Fruit fly (Drosophila melanogaster) whole organism, embryonic: ENCODE measurements around the gene Mrp5.

Source experiments
- Atf-2 ChIP-seq: fragments of 200-800 bp; sonication (Bioruptor generic); optimal IDR thresholded peaks from 2 replicates; lab custom pipeline; 2016; ENCODE audit warnings: missing biosample characterization, missing genetic modification characterization
- Atf6 ChIP-seq: fragments of 200-800 bp; sonication (Bioruptor generic); IDR thresholded peaks from 2 replicates; pipeline ENCODE4 v1.3.6; 2022; ENCODE audit warnings: missing biosample characterization, missing genetic modification characterization
- CG13894 ChIP-seq: fragments of 200-800 bp; sonication (Bioruptor generic); optimal IDR thresholded peaks from 3 replicates; lab custom pipeline; 2018; ENCODE audit warnings: missing biosample characterization, mild to moderate bottlenecking, missing genetic modification characterization, moderate library complexity
- CG14050 ChIP-seq: fragments of 200-800 bp; sonication (Bioruptor generic); IDR thresholded peaks from 3 replicates; pipeline ENCODE4 v1.3.6; 2022; ENCODE audit warnings: missing biosample characterization, missing genetic modification characterization
- CG15269 ChIP-seq: fragments of 200-800 bp; sonication (Bioruptor generic); optimal IDR thresholded peaks from 2 replicates; lab custom pipeline; 2018; ENCODE audit warnings: missing biosample characterization, mild to moderate bottlenecking, missing genetic modification characterization, moderate library complexity
- CG15696 ChIP-seq: fragments of 200-800 bp; sonication (Bioruptor generic); optimal IDR thresholded peaks from 2 replicates; lab custom pipeline; 2019; ENCODE audit warnings: missing biosample characterization, mild to moderate bottlenecking, missing genetic modification characterization, moderate library complexity
- CG2116 ChIP-seq: fragments of 200-800 bp; sonication (Bioruptor generic); optimal IDR thresholded peaks from 3 replicates; lab custom pipeline; 2018; ENCODE audit warnings: missing biosample characterization, mild to moderate bottlenecking, missing genetic modification characterization
- CG2129 ChIP-seq: fragments of 200-800 bp; sonication (Bioruptor generic); IDR thresholded peaks from 2 replicates; pipeline ENCODE4 v1.3.6; 2022; ENCODE audit warnings: missing biosample characterization, missing genetic modification characterization; ENCODE audit not compliant: partially characterized antibody
- CG3281 ChIP-seq: fragments of 200-800 bp; sonication (Bioruptor generic); optimal IDR thresholded peaks from 3 replicates; lab custom pipeline; 2017; ENCODE audit warnings: missing biosample characterization, mild to moderate bottlenecking, missing genetic modification characterization
- CG3726 ChIP-seq: fragments of 200-800 bp; sonication (Bioruptor generic); IDR thresholded peaks from 3 replicates; pipeline ENCODE4, ENCODE4 v1.3.6; 2022; ENCODE audit warnings: missing biosample characterization, missing genetic modification characterization
- CG3847 ChIP-seq: fragments of 200-800 bp; sonication (Bioruptor generic); IDR thresholded peaks from 2 replicates; pipeline ENCODE4 v1.3.6; 2022; ENCODE audit warnings: missing biosample characterization, missing genetic modification characterization
- CG7271 ChIP-seq: fragments of 200-800 bp; sonication (Bioruptor generic); optimal IDR thresholded peaks from 2 replicates; lab custom pipeline; 2018; ENCODE audit warnings: missing biosample characterization, mild to moderate bottlenecking, missing genetic modification characterization, moderate library complexity
- CG8924 ChIP-seq: fragments of 200-800 bp; optimal IDR thresholded peaks from 3 replicates; lab custom pipeline; 2019; ENCODE audit warnings: missing biosample characterization, mild to moderate bottlenecking, missing genetic modification characterization, moderate library complexity
- CG9609 ChIP-seq: fragments of 200-800 bp; sonication (Bioruptor generic); optimal IDR thresholded peaks from 3 replicates; lab custom pipeline; 2016; ENCODE audit warnings: missing biosample characterization, missing genetic modification characterization
- CG9817 ChIP-seq: fragments of 200-800 bp; sonication (Bioruptor generic); optimal IDR thresholded peaks from 2 replicates; lab custom pipeline; 2018; ENCODE audit warnings: missing biosample characterization, mild to moderate bottlenecking, missing genetic modification characterization, moderate library complexity
- D19A ChIP-seq: fragments of 200-800 bp; optimal IDR thresholded peaks from 3 replicates; lab custom pipeline; 2019; ENCODE audit warnings: missing biosample characterization, mild to moderate bottlenecking, missing genetic modification characterization, moderate library complexity
- Deaf1 ChIP-seq: fragments of 200-800 bp; optimal IDR thresholded peaks from 3 replicates; lab custom pipeline; 2019; ENCODE audit warnings: missing biosample characterization, mild to moderate bottlenecking, missing genetic modification characterization, moderate library complexity
- Dek ChIP-seq: fragments of 200-800 bp; sonication (Bioruptor generic); optimal IDR thresholded peaks from 3 replicates; lab custom pipeline; 2019; ENCODE audit warnings: missing biosample characterization, mild to moderate bottlenecking, missing genetic modification characterization, moderate library complexity
- Dip2 ChIP-seq: fragments of 200-800 bp; sonication (Bioruptor generic); IDR thresholded peaks from 2 replicates; pipeline ENCODE4 v1.3.6; 2022; ENCODE audit warnings: missing biosample characterization, missing genetic modification characterization
- E2f1 ChIP-seq: fragments of 200-800 bp; sonication (Bioruptor generic); IDR thresholded peaks from 2 replicates; pipeline ENCODE4 v1.3.6; 2022; ENCODE audit warnings: missing biosample characterization, missing genetic modification characterization
- Fer1 ChIP-seq: fragments of 200-800 bp; sonication (Bioruptor generic); optimal IDR thresholded peaks from 2 replicates; lab custom pipeline; 2017; ENCODE audit warnings: missing biosample characterization, mild to moderate bottlenecking, missing genetic modification characterization
- Gug ChIP-seq: fragments of 200-800 bp; sonication (Bioruptor generic); IDR thresholded peaks from 4 replicates; pipeline ENCODE4 v1.3.6; 2022; ENCODE audit warnings: missing biosample characterization, missing genetic modification characterization
- Hey ChIP-seq: fragments of 200-800 bp; sonication (Bioruptor generic); optimal IDR thresholded peaks from 3 replicates; lab custom pipeline; 2018; ENCODE audit warnings: missing biosample characterization, mild to moderate bottlenecking, missing genetic modification characterization
- Hmr ChIP-seq: fragments of 200-800 bp; sonication (Bioruptor generic); optimal IDR thresholded peaks from 3 replicates; lab custom pipeline; 2017; ENCODE audit warnings: mild to moderate bottlenecking, missing biosample characterization, missing genetic modification reagents, missing genetic modification characterization
- Jarid2 ChIP-seq: fragments of 200-800 bp; sonication (Bioruptor generic); optimal IDR thresholded peaks from 3 replicates; lab custom pipeline; 2017; ENCODE audit warnings: mild to moderate bottlenecking, missing biosample characterization, missing genetic modification reagents, missing genetic modification characterization
- Mrtf ChIP-seq: fragments of 200-800 bp; sonication (Bioruptor generic); IDR thresholded peaks from 3 replicates; pipeline ENCODE4 v1.3.6; 2022; ENCODE audit warnings: missing biosample characterization, missing genetic modification characterization
- NK7.1 ChIP-seq: fragments of 200-800 bp; sonication (Bioruptor generic); optimal IDR thresholded peaks from 3 replicates; lab custom pipeline; 2016; ENCODE audit warnings: missing biosample characterization, missing genetic modification characterization
- TFAM ChIP-seq: fragments of 200-800 bp; sonication (Bioruptor generic); optimal IDR thresholded peaks from 2 replicates; lab custom pipeline; 2017; ENCODE audit warnings: missing biosample characterization, missing genetic modification characterization, inconsistent platforms
- Usf ChIP-seq: fragments of 200-800 bp; sonication (Bioruptor generic); optimal IDR thresholded peaks from 2 replicates; lab custom pipeline; 2017; ENCODE audit warnings: missing genotype, missing biosample characterization, missing genetic modification characterization
- Vsx1 ChIP-seq: fragments of 200-800 bp; sonication (Bioruptor generic); optimal IDR thresholded peaks from 2 replicates; lab custom pipeline; 2017; ENCODE audit warnings: missing biosample characterization, mild to moderate bottlenecking, missing genetic modification characterization, missing genetic modification reagents
- ato ChIP-seq: fragments of 200-800 bp; sonication (Bioruptor generic); IDR thresholded peaks from 2 replicates; pipeline ENCODE4 v1.3.6; 2022; ENCODE audit warnings: missing biosample characterization, missing genetic modification characterization; ENCODE audit not compliant: partially characterized antibody
- chn ChIP-seq: fragments of 200-800 bp; sonication (Bioruptor generic); optimal IDR thresholded peaks from 2 replicates; lab custom pipeline; 2016; ENCODE audit warnings: missing biosample characterization, missing genetic modification characterization
- her ChIP-seq: fragments of 200-800 bp; sonication (Bioruptor generic); optimal IDR thresholded peaks from 2 replicates; lab custom pipeline; 2016; ENCODE audit warnings: missing biosample characterization, missing genetic modification characterization
- inv ChIP-seq: fragments of 200-800 bp; sonication (Bioruptor generic); IDR thresholded peaks from 2 replicates; pipeline ENCODE4 v1.3.6; 2022; ENCODE audit warnings: missing biosample characterization, missing genetic modification characterization; ENCODE audit not compliant: partially characterized antibody
- kah ChIP-seq: fragments of 200-800 bp; sonication (Bioruptor generic); optimal IDR thresholded peaks from 2 replicates; lab custom pipeline; 2018; ENCODE audit warnings: missing biosample characterization, mild to moderate bottlenecking, missing genetic modification characterization
- lilli ChIP-seq: fragments of 200-800 bp; sonication (Bioruptor generic); optimal IDR thresholded peaks from 3 replicates; lab custom pipeline; 2016; ENCODE audit warnings: missing biosample characterization, missing genetic modification characterization
- mirr ChIP-seq: fragments of 200-800 bp; sonication (Bioruptor generic); optimal IDR thresholded peaks from 3 replicates; lab custom pipeline; 2018; ENCODE audit warnings: missing biosample characterization, mild to moderate bottlenecking, missing genetic modification characterization
- nmo ChIP-seq: fragments of 200-800 bp; sonication (Bioruptor generic); optimal IDR thresholded peaks from 2 replicates; lab custom pipeline; 2018; ENCODE audit warnings: missing biosample characterization, mild to moderate bottlenecking, missing genetic modification characterization, moderate library complexity
- peb ChIP-seq: fragments of 200-800 bp; sonication (Bioruptor generic); IDR thresholded peaks from 2 replicates; pipeline ENCODE4 v1.3.6; 2022; ENCODE audit warnings: missing biosample characterization, missing genetic modification characterization
- phol ChIP-seq: fragments of 200-800 bp; sonication (Bioruptor generic); optimal IDR thresholded peaks from 3 replicates; lab custom pipeline; 2018; ENCODE audit warnings: missing biosample characterization, mild to moderate bottlenecking, missing genetic modification characterization, moderate library complexity
- prd ChIP-seq, 3 experiments: fragments of >200 bp in 2 of 3; fragments of 200-800 bp in 1 of 3; sonication (Bioruptor generic) in 1 of 3; optimal IDR thresholded peaks in 2 of 3; IDR thresholded peaks in 1 of 3; 2 replicates in 2 of 3; 3 replicates in 1 of 3; pipeline versions ENCODE4 v1.3.6 to Lab custom; 2017 to 2022; ENCODE audit warnings: missing biosample characterization in 1 of 3, missing genetic modification characterization in 1 of 3
- pzg ChIP-seq: fragments of 200-800 bp; sonication (Bioruptor generic); optimal IDR thresholded peaks from 3 replicates; lab custom pipeline; 2018; ENCODE audit warnings: missing biosample characterization, mild to moderate bottlenecking, missing genetic modification characterization, moderate library complexity
- sd ChIP-seq: fragments of 200-800 bp; sonication (Bioruptor generic); optimal IDR thresholded peaks from 3 replicates; lab custom pipeline; 2018; ENCODE audit warnings: missing biosample characterization, mild to moderate bottlenecking, missing genetic modification characterization, moderate library complexity
- sisA ChIP-seq: fragments of 200-800 bp; sonication (Bioruptor generic); IDR thresholded peaks from 2 replicates; pipeline ENCODE4 v1.3.6; 2022; ENCODE audit warnings: missing biosample characterization, missing genetic modification characterization
- usp ChIP-seq: fragments of >200 bp; optimal IDR thresholded peaks from 2 replicates; lab custom pipeline; 2017; ENCODE audit warnings: missing biosample characterization, missing genetic modification characterization
- vnd ChIP-seq: fragments of 200-800 bp; sonication (Bioruptor generic); IDR thresholded peaks from 3 replicates; pipeline ENCODE4 v1.3.6; 2022; ENCODE audit warnings: missing biosample characterization, missing genetic modification characterization; ENCODE audit not compliant: partially characterized antibody
- yki ChIP-seq: fragments of >200 bp; optimal IDR thresholded peaks from 3 replicates; lab custom pipeline; 2018
- zen2 ChIP-seq: fragments of 200-800 bp; sonication (Bioruptor generic); IDR thresholded peaks from 3 replicates; pipeline ENCODE4 v1.3.6; 2022; ENCODE audit warnings: missing biosample characterization, missing genetic modification characterization; ENCODE audit not compliant: partially characterized antibody

The Mrp5 gene

dm6 chr3R:19863979-19864775, 11.3 kb downstream of the Mrp5 start, which contains the start of the genes CG4572 and CG4686 (continued):
- 0 out of 3 replicates have a peak, but pooled peaks have one; percentile 17 for TF ChIP-seq vnd (GFP tag; lab: Robert Waterston, UW)
- no peak for TF ChIP-seq Dip2 (GFP tag; lab: Robert Waterston, UW)
- TF ChIP-seq CG7271 (tag; lab: Kevin White, UChicago) = peak; percentile 3
- peak; percentile 78 for TF ChIP-seq CG3281 (GFP tag; lab: Kevin White, UChicago)
- peak; percentile 26 for TF ChIP-seq her (GFP tag; lab: Kevin White, UChicago)
- peak; percentile 72 for TF ChIP-seq E2f1 (GFP tag; lab: Robert Waterston, UW)
- peak; percentile 46 for TF ChIP-seq pzg (GFP tag; lab: Kevin White, UChicago)
- peak; percentile 68 for TF ChIP-seq CG2116
- TF ChIP-seq lilli = peak; percentile 85
- peak; percentile 61 for TF ChIP-seq sisA
- peak; percentile 88 for TF ChIP-seq phol (tag; lab: Kevin White, UChicago)
- TF ChIP-seq usp = no peak
- peak; percentile 37 for TF ChIP-seq Jarid2 (GFP tag; lab: Kevin White, UChicago)
- peak; percentile 59 for TF ChIP-seq chn
- peak; percentile 87 for TF ChIP-seq CG15696 (tag; lab: Kevin White, UChicago)
- peak; percentile 61 for TF ChIP-seq CG14050 (GFP tag; lab: Robert Waterston, UW)
- peak; percentile 47 for TF ChIP-seq Hey (tag; lab: Kevin White, UChicago)
- 0 out of 2 replicates have a peak, but pooled peaks have one; percentile 23 for TF ChIP-seq ato (GFP tag; lab: Robert Waterston, UW)
- TF ChIP-seq TFAM (GFP tag; lab: Kevin White, UChicago) = no peak
- peak; percentile 56 for TF ChIP-seq Atf-2 (GFP tag; lab: Kevin White, UChicago)
- peak; percentile 83 for TF ChIP-seq nmo (GFP tag; lab: Kevin White, UChicago)
- peak; percentile 62 for TF ChIP-seq D19A (tag; lab: Kevin White, UChicago)
- TF ChIP-seq CG3847 = peak; percentile 74
- peak; percentile 83; the same call in 3 of the 4 replicates for TF ChIP-seq Gug
- TF ChIP-seq mirr = no peak
- TF ChIP-seq CG2129 (GFP tag; lab: Robert Waterston, UW) = no peak
- no peak for TF ChIP-seq yki (lab: Kevin White, UChicago)
- peak; percentile 72 for TF ChIP-seq Dek
- peak; percentile 81 for TF ChIP-seq CG9817 (tag; lab: Kevin White, UChicago)
- TF ChIP-seq CG3726 (GFP tag; lab: Robert Waterston, UW) = no peak; the same call in 2 of the 3 replicates
- no peak for TF ChIP-seq prd (optimal IDR thresholded peaks at IDR 0.05; lab: Kevin White, UChicago)
- peak; percentile 83 for TF ChIP-seq prd (GFP tag; IDR thresholded peaks at IDR 0.05; lab: Robert Waterston, UW)
- no peak for TF ChIP-seq Deaf1 (tag; lab: Kevin White, UChicago)
- peak; percentile 81 for TF ChIP-seq CG15269 (tag; lab: Kevin White, UChicago)
- no peak for TF ChIP-seq inv (GFP tag; lab: Robert Waterston, UW)
- TF ChIP-seq Usf = peak; percentile 66
- peak; percentile 76 for TF ChIP-seq Hmr
- TF ChIP-seq Atf6 (GFP tag; lab: Robert Waterston, UW) = peak; percentile 55; the same call in 1 of the 2 replicates
- no peak for TF ChIP-seq NK7.1 (GFP tag; lab: Kevin White, UChicago)
- peak; percentile 48 for TF ChIP-seq kah (GFP tag; lab: Kevin White, UChicago)
- TF ChIP-seq Vsx1 (GFP tag; lab: Kevin White, UChicago) = no peak
- TF ChIP-seq Mrtf (GFP tag; lab: Robert Waterston, UW) = no peak; the same call in 2 of the 3 replicates
- peak; percentile 71 for TF ChIP-seq CG9609 (GFP tag; lab: Kevin White, UChicago)
- peak; percentile 75 for TF ChIP-seq Fer1 (GFP tag; lab: Kevin White, UChicago)
- 0 out of 2 replicates have a peak, but pooled peaks have one; percentile 35 for TF ChIP-seq peb (GFP tag; lab: Robert Waterston, UW)
- peak; percentile 70 for TF ChIP-seq CG8924 (tag; lab: Kevin White, UChicago)
- no peak for TF ChIP-seq zen2
- TF ChIP-seq sd = no peak
- peak; percentile 55 for TF ChIP-seq CG13894 (tag; lab: Kevin White, UChicago)
